Worm (Caenorhabditis elegans): ENCODE data around the gene T28C6.8.
"Not testable (repeated sequence)": the region's sequence is repeated elsewhere in the genome, so short reads cannot be mapped to it uniquely, and the experiment has no call there.

T28C6.8 gene

DNA sequence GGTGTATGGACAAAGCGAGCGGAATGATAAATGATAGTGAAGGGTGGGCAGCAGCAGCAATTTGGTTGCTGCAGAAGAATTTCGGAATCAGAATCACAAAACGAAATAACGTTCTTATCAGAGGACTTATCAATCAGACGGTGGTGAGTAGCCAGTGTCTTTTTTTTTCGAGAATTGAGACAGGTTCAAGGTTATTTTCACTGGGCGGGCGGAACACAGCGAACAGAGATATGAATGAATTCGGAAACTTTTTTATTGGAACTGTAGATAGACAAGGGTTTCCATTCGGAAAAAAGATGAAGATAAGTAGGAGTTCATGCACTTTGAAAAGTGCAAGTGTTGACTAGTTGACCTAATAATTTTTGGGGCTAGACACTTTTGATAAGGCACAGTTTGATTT lies 37.3 kb downstream of the T28C6.8 start:
- TF ChIP-seq sem-2 (GFP tag; optimal IDR thresholded peaks at IDR 0.05) (no peak), unc-39 (tag; optimal IDR thresholded peaks at IDR 0.05) (no peak), nhr-2 (tag; optimal IDR thresholded peaks at IDR 0.05) (no peak), snpc-4 (tag; optimal IDR thresholded peaks at IDR 0.05) (no peak), M03D4.4 (tag; optimal IDR thresholded peaks at IDR 0.05) (no peak), sptf-1 (tag; optimal IDR thresholded peaks at IDR 0.05) (no peak), mep-1 (tag; optimal IDR thresholded peaks at IDR 0.05) (no peak), pha-4 (tag; optimal IDR thresholded peaks at IDR 0.05) (no peak), blmp-1 (tag; optimal IDR thresholded peaks at IDR 0.05) (no peak), lsy-2 (tag; optimal IDR thresholded peaks at IDR 0.05) (no peak), ceh-43 (GFP tag; optimal IDR thresholded peaks at IDR 0.05) (no peak), mls-2 (tag; optimal IDR thresholded peaks at IDR 0.05) (no peak), lin-32 (GFP tag; optimal IDR thresholded peaks at IDR 0.05) (no peak), cnd-1 (tag; optimal IDR thresholded peaks at IDR 0.05) (no peak), elt-1 (tag; optimal IDR thresholded peaks at IDR 0.05; ENCODE audit: borderline replicate concordance, insufficient read depth) (no peak)

DNA sequence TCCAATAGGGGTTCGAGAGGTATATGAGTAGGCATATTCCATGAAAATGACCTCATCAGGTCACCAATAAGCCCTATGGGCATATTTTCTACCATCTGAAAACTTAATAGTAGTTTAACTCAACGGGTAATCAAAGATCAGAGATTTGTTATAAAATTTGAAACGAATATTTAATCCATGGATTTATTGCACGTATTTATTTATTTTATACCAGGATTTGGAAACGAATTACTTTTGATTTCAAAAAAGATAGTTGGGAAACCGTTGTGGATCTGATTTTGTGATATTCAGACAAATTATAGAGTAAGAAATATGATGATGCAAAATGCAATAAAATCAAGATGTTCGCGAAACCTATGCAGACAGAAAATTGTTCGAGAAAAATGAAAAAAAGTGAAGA lies 37.7 kb downstream of the T28C6.8 start, which contains the start of gene C33D9.3:
Gene C33D9.3 (minus strand): TSS at position 101 of the 400 bp plus-strand sequence.
- no peak for TF ChIP-seq ham-2 (GFP tag; optimal IDR thresholded peaks at IDR 0.05)
- no peak for TF ChIP-seq lin-13 (tag; optimal IDR thresholded peaks at IDR 0.05)
- TF ChIP-seq elt-3 (tag; optimal IDR thresholded peaks at IDR 0.05) = no peak
- TF ChIP-seq zip-8 (tag; optimal IDR thresholded peaks at IDR 0.05) = no peak
- no peak for TF ChIP-seq sem-2 (GFP tag; optimal IDR thresholded peaks at IDR 0.05)
- no peak for TF ChIP-seq bed-3 (GFP tag; optimal IDR thresholded peaks at IDR 0.05)
- TF ChIP-seq unc-62 (GFP tag; optimal IDR thresholded peaks at IDR 0.05) = no peak
- no peak for TF ChIP-seq lin-32 (GFP tag; optimal IDR thresholded peaks at IDR 0.05)

DNA sequence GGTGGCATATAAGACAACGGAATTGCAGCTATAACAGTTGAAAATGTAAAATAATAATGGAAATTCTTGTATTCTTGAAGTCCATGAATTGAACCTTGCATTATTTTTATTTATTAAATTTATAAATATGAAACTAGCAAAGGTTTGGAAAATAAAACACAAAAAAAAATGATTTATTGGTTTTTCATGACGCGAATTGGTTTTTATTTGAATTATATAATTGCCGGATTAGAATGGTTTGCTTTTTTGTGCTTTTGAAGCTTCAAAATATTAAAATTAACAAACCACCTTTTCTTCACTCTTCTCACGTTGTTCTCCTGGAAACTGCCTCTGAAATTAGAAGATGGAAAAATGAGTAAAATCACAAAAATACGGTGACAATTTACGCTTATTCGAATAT lies 40.4 kb downstream of the T28C6.8 start, which contains the start of gene sru-35:
Gene sru-35 (minus strand): TSS at position 101 of the 400 bp plus-strand sequence.
- TF ChIP-seq ztf-11 (tag; optimal IDR thresholded peaks at IDR 0.05) = no peak
- TF ChIP-seq ceh-43 (GFP tag; optimal IDR thresholded peaks at IDR 0.05) = no peak
- no peak for TF ChIP-seq mab-5 (tag; optimal IDR thresholded peaks at IDR 0.05)
- no peak for TF ChIP-seq unc-62 (GFP tag; optimal IDR thresholded peaks at IDR 0.05)
- TF ChIP-seq flh-1 (GFP tag; optimal IDR thresholded peaks at IDR 0.05) = no peak
- TF ChIP-seq lin-32 (GFP tag; optimal IDR thresholded peaks at IDR 0.05) = no peak

DNA sequence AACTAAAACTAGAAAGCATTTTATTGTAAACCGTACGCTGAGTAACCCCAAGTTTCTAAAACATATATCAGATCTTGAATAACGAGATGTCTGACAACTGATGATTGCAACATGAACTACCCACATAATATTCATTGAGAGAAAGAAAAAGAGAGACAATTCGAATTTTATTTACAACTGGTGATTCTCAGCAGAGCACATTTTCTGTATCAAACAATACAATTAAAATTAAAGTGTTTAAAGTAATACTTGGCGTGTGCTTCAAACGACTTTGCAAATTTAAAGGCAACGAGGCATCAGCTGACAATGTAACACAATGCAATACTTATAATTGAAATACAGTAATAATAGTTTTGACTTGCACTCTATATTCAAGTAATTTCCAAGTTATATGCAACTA lies 42.5 kb downstream of the T28C6.8 start, which contains the start of gene C33D9.10:
Gene C33D9.10 (minus strand): TSS at position 101 of the 400 bp plus-strand sequence.
- not testable (repeated sequence) for TF ChIP-seq ztf-11 (tag; optimal IDR thresholded peaks at IDR 0.05); nhr-28 (tag; optimal IDR thresholded peaks at IDR 0.05); sem-2 (GFP tag; optimal IDR thresholded peaks at IDR 0.05)

DNA sequence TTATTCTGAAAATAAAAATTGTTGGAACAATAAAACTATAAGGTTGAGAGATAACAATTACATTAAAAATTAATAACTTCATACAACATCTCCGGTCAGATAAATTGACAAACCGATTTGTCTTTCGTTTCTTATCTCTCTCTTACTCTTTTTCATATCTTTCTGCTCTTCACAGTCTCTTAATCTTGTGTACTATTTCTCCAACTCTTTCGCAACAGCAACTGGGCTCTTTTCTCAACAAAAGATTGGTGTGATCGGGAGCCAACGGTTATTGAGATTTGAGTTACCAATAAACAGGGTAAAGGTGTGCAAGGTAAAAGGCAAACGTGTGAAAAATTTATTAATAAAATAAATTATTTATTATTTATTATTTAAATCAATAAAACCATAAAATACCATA lies 43.9 kb downstream of the T28C6.8 start, which contains the start of gene C33D9.8:
Gene C33D9.8 (minus strand): TSS at position 99 of the 400 bp plus-strand sequence.
- TF ChIP-seq ceh-39 (tag; optimal IDR thresholded peaks at IDR 0.05) = no peak
- peak; percentile 40 for TF ChIP-seq hlh-1 (tag; optimal IDR thresholded peaks at IDR 0.05)
- TF ChIP-seq ces-1 (GFP tag; optimal IDR thresholded peaks at IDR 0.05) = peak; percentile 11
- TF ChIP-seq mls-2 (tag; optimal IDR thresholded peaks at IDR 0.05) = no peak
- TF ChIP-seq nhr-28 (tag; optimal IDR thresholded peaks at IDR 0.05) = no peak

DNA sequence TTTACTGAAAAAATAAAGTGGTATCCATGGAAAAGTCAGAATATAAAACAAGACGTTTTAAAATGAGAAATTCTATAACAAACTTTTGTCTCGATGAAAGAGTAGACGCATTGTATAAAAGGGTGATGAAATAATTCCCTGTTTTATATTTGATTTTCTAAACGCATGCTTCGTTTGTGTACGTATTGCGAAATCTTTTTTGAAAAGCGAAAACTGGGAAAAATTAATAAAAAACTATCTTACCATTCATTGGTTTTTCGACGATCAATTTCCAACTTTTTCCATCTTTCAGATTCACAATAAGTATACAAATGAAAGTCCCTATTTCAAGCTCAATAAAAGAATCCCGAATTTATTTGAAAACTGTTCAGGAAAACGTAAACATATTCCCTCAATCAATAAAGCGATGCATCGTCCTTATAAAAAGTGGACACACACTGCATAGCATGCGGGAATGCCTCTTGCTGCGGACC lies 45.6 kb downstream of the T28C6.8 start, which contains the start of gene C33D9.13:
Gene C33D9.13 (minus strand): TSS at position 423 of the 473 bp plus-strand sequence.
- TF ChIP-seq ces-1 (GFP tag; optimal IDR thresholded peaks at IDR 0.05) = peak; percentile 29
- TF ChIP-seq ceh-43 (GFP tag; optimal IDR thresholded peaks at IDR 0.05) = no peak
- TF ChIP-seq ztf-11 (tag; optimal IDR thresholded peaks at IDR 0.05) = no peak
- TF ChIP-seq unc-39 (tag; optimal IDR thresholded peaks at IDR 0.05) = no peak
- no peak for TF ChIP-seq mep-1 (tag; optimal IDR thresholded peaks at IDR 0.05)
- TF ChIP-seq snpc-4 (tag; optimal IDR thresholded peaks at IDR 0.05) = no peak
- TF ChIP-seq mab-5 (tag; optimal IDR thresholded peaks at IDR 0.05) = no peak

DNA sequence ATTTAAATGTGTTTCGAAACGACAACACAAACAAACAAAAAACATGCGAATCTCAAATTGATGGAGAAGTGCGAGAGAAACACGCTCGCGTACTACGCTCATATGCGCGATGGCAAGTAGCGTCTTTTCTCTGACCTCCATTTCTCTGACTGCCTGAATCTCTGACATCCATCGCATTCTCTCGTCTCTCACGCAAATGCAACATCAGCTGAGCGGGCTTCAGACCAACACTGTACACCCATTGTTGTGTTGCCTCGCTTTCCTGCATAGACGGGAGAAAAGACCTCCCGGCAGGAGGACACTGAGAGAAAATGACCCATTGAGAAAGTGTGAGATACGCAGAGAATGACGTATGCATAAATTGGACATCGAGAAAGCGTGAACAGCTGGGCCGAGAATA lies 48.4 kb downstream of the T28C6.8 start:
- TF ChIP-seq elt-1 (tag; optimal IDR thresholded peaks at IDR 0.05; ENCODE audit: borderline replicate concordance, insufficient read depth) (peak; percentile 45), lsy-2 (tag; optimal IDR thresholded peaks at IDR 0.05) (peak; percentile 69), mab-5 (tag; optimal IDR thresholded peaks at IDR 0.05) (no peak), ceh-39 (tag; optimal IDR thresholded peaks at IDR 0.05) (no peak), snpc-4 (tag; optimal IDR thresholded peaks at IDR 0.05) (no peak), ceh-43 (GFP tag; optimal IDR thresholded peaks at IDR 0.05) (peak; percentile 31), nhr-76 (tag; optimal IDR thresholded peaks at IDR 0.05) (no peak), cnd-1 (tag; optimal IDR thresholded peaks at IDR 0.05) (peak; percentile 83), unc-39 (tag; optimal IDR thresholded peaks at IDR 0.05) (no peak), drap-1 (GFP tag; optimal IDR thresholded peaks at IDR 0.05) (peak; percentile 75), unc-120 (tag; optimal IDR thresholded peaks at IDR 0.05; ENCODE audit: poor library complexity, severe bottlenecking) (peak; percentile 95), lin-32 (GFP tag; optimal IDR thresholded peaks at IDR 0.05) (peak; percentile 74), ztf-11 (tag; optimal IDR thresholded peaks at IDR 0.05) (peak; percentile 74), nhr-237 (tag; optimal IDR thresholded peaks at IDR 0.05) (peak; percentile 56), nhr-2 (tag; optimal IDR thresholded peaks at IDR 0.05) (peak; percentile 26), mep-1 (tag; optimal IDR thresholded peaks at IDR 0.05) (peak; percentile 84), sem-2 (GFP tag; optimal IDR thresholded peaks at IDR 0.05) (no peak), unc-62 (GFP tag; optimal IDR thresholded peaks at IDR 0.05) (peak; percentile 84), ceh-83 (GFP tag; optimal IDR thresholded peaks at IDR 0.05) (peak; percentile 52), sptf-1 (tag; optimal IDR thresholded peaks at IDR 0.05) (peak; percentile 78), ces-1 (GFP tag; optimal IDR thresholded peaks at IDR 0.05) (peak; percentile 53), blmp-1 (tag; optimal IDR thresholded peaks at IDR 0.05) (no peak), zip-8 (tag; optimal IDR thresholded peaks at IDR 0.05) (no peak), ham-2 (GFP tag; optimal IDR thresholded peaks at IDR 0.05) (peak; percentile 98), elt-3 (tag; optimal IDR thresholded peaks at IDR 0.05) (peak; percentile 5), flh-1 (GFP tag; optimal IDR thresholded peaks at IDR 0.05) (no peak)
